Fruit fly (Drosophila melanogaster): Measurements from ENCODE around the gene gl.

- TF ChIP-seq Sin3A (optimal IDR thresholded peaks at IDR 0.05) (no peak), h (optimal IDR thresholded peaks at IDR 0.05) (no peak), psq (optimal IDR thresholded peaks at IDR 0.05) (no peak), ttk (optimal IDR thresholded peaks at IDR 0.05) (no peak), Myc (optimal IDR thresholded peaks at IDR 0.05) (no peak)
Observed at dm6 chr3R:18361694-18362093, 10.8 kb downstream of the gl start, which contains the start of gene hmw.

Measured in Kc167 (cell line).